Fruit fly (Drosophila melanogaster) whole organism, pupa: ENCODE data around the gene Chd64.

Source experiments
- CG10348 ChIP-seq: fragments of 200-800 bp; sonication (Bioruptor generic); IDR thresholded peaks from 2 replicates; pipeline ENCODE4 v1.3.6; 2022; ENCODE audit warnings: missing biosample characterization, missing genetic modification characterization
- CG12605 ChIP-seq: fragments of 200-800 bp; sonication (Bioruptor generic); IDR thresholded peaks from 2 replicates; pipeline ENCODE4 v1.3.6; 2022; ENCODE audit warnings: missing biosample characterization, missing genetic modification characterization
- CG13204 ChIP-seq: fragments of 200-800 bp; sonication (Bioruptor generic); optimal IDR thresholded peaks from 2 replicates; lab custom pipeline; 2018; ENCODE audit warnings: missing biosample characterization, mild to moderate bottlenecking, missing genetic modification characterization, moderate library complexity
- CG14655 ChIP-seq: fragments of 200-800 bp; sonication (Bioruptor generic); optimal IDR thresholded peaks from 3 replicates; lab custom pipeline; 2017; ENCODE audit warnings: mild to moderate bottlenecking, missing biosample characterization, missing genetic modification reagents, missing genetic modification characterization
- CG15710 ChIP-seq: fragments of 200-800 bp; sonication (Bioruptor generic); optimal IDR thresholded peaks from 2 replicates; lab custom pipeline; 2018; ENCODE audit warnings: missing biosample characterization, mild to moderate bottlenecking, missing genetic modification characterization, moderate library complexity
- CG17806 ChIP-seq: fragments of 200-800 bp; sonication (Bioruptor generic); optimal IDR thresholded peaks from 2 replicates; lab custom pipeline; 2018; ENCODE audit warnings: missing biosample characterization, mild to moderate bottlenecking, missing genetic modification characterization, moderate library complexity
- CG32121 ChIP-seq: fragments of 200-800 bp; sonication (Bioruptor generic); IDR thresholded peaks from 2 replicates; pipeline ENCODE4 v1.3.6; 2022; ENCODE audit warnings: missing biosample characterization, missing genetic modification characterization
- CG34367 ChIP-seq: fragments of 200-800 bp; sonication (Bioruptor generic); optimal IDR thresholded peaks from 2 replicates; lab custom pipeline; 2018; ENCODE audit warnings: missing biosample characterization, mild to moderate bottlenecking, missing genetic modification characterization
- CG4496 ChIP-seq: fragments of 200-800 bp; sonication (Bioruptor generic); IDR thresholded peaks from 3 replicates; pipeline ENCODE4 v1.3.6; 2022; ENCODE audit warnings: missing biosample characterization, missing genetic modification characterization
- CG8159 ChIP-seq: fragments of 200-800 bp; sonication (Bioruptor generic); optimal IDR thresholded peaks from 3 replicates; lab custom pipeline; 2018; ENCODE audit warnings: missing biosample characterization, mild to moderate bottlenecking, missing genetic modification characterization, moderate library complexity
- CG8301 ChIP-seq: fragments of 200-800 bp; sonication (Bioruptor generic); optimal IDR thresholded peaks from 2 replicates; lab custom pipeline; 2018; ENCODE audit warnings: missing biosample characterization, mild to moderate bottlenecking, missing genetic modification characterization
- CG9948 ChIP-seq: fragments of 200-800 bp; sonication (Bioruptor generic); optimal IDR thresholded peaks from 2 replicates; lab custom pipeline; 2018; ENCODE audit warnings: missing biosample characterization, mild to moderate bottlenecking, missing genetic modification characterization, moderate library complexity
- D1 ChIP-seq: fragments of 200-800 bp; sonication (Bioruptor generic); optimal IDR thresholded peaks from 2 replicates; lab custom pipeline; 2018; ENCODE audit warnings: missing biosample characterization, mild to moderate bottlenecking, missing genetic modification characterization, moderate library complexity
- EcR ChIP-seq: fragments of 200-800 bp; sonication (Bioruptor generic); optimal IDR thresholded peaks from 3 replicates; lab custom pipeline; 2019; ENCODE audit warnings: missing biosample characterization, missing genetic modification characterization, mild to moderate bottlenecking, moderate library complexity, missing genetic modification reagents
- Ets98B ChIP-seq: fragments of 200-800 bp; sonication (Bioruptor generic); IDR thresholded peaks from 2 replicates; pipeline ENCODE4 v1.3.6; 2022; ENCODE audit warnings: missing biosample characterization, missing genetic modification characterization
- Pif1A ChIP-seq: fragments of 200-800 bp; sonication (Bioruptor generic); optimal IDR thresholded peaks from 3 replicates; lab custom pipeline; 2016; ENCODE audit warnings: missing biosample characterization, missing genetic modification characterization
- Pif1B ChIP-seq: fragments of 200-800 bp; sonication (Bioruptor generic); optimal IDR thresholded peaks from 3 replicates; lab custom pipeline; 2016; ENCODE audit warnings: missing biosample characterization, missing genetic modification characterization
- Snoo ChIP-seq: fragments of 200-800 bp; sonication (Bioruptor generic); optimal IDR thresholded peaks from 3 replicates; lab custom pipeline; 2017; ENCODE audit warnings: missing biosample characterization, mild to moderate bottlenecking, missing genetic modification characterization, inconsistent platforms
- fd96Ca ChIP-seq: fragments of 200-800 bp; sonication (Bioruptor generic); IDR thresholded peaks from 3 replicates; pipeline ENCODE4 v1.3.6; 2022; ENCODE audit warnings: missing biosample characterization, missing genetic modification characterization
- gl ChIP-seq: fragments of 200-800 bp; sonication (Bioruptor generic); optimal IDR thresholded peaks from 2 replicates; lab custom pipeline; 2018; ENCODE audit warnings: missing biosample characterization, mild to moderate bottlenecking, missing genetic modification characterization
- rn ChIP-seq: fragments of 200-800 bp; sonication (Bioruptor generic); IDR thresholded peaks from 2 replicates; pipeline ENCODE4 v1.3.6; 2022; ENCODE audit warnings: missing biosample characterization, missing genetic modification characterization

Chd64 gene

dm6 chr3L:4158361-4158760, 36.2 kb upstream of the Chd64 start:
- no peak for TF ChIP-seq EcR
- TF ChIP-seq CG9948 (tag; lab: Kevin White, UChicago), result peak; percentile 80
- no peak for TF ChIP-seq CG32121
- no peak for TF ChIP-seq rn (GFP tag; lab: Robert Waterston, UW)
- TF ChIP-seq CG10348 (GFP tag; lab: Robert Waterston, UW), result no peak
- TF ChIP-seq CG34367, result peak; percentile 70
- TF ChIP-seq Ets98B (GFP tag; lab: Robert Waterston, UW), result peak; percentile 16; the same call in 1 of the 2 replicates
- TF ChIP-seq CG17806 (tag; lab: Kevin White, UChicago), result peak; percentile 79
- TF ChIP-seq CG13204 (GFP tag; lab: Kevin White, UChicago), result peak; percentile 37
- peak; percentile 78 for TF ChIP-seq CG8159 (tag; lab: Kevin White, UChicago)
- peak; percentile 63 for TF ChIP-seq CG8301 (tag; lab: Kevin White, UChicago)
- TF ChIP-seq gl (tag; lab: Kevin White, UChicago), result peak; percentile 36
- TF ChIP-seq Pif1A, result peak; percentile 73
- TF ChIP-seq Pif1B (GFP tag; lab: Kevin White, UChicago), result peak; percentile 73
- peak; percentile 69; the same call in 1 of the 3 replicates for TF ChIP-seq CG4496 (GFP tag; lab: Robert Waterston, UW)
- peak; percentile 44; the same call in 1 of the 3 replicates for TF ChIP-seq fd96Ca (GFP tag; lab: Robert Waterston, UW)
- peak; percentile 63 for TF ChIP-seq D1 (tag; lab: Kevin White, UChicago)
- peak; percentile 20; the same call in 1 of the 2 replicates for TF ChIP-seq CG12605 (GFP tag; lab: Robert Waterston, UW)
- peak; percentile 68 for TF ChIP-seq CG14655 (GFP tag; lab: Kevin White, UChicago)
- TF ChIP-seq CG15710 (tag; lab: Kevin White, UChicago), result peak; percentile 79
- peak; percentile 17 for TF ChIP-seq Snoo (tag; lab: Kevin White, UChicago)

DNA sequence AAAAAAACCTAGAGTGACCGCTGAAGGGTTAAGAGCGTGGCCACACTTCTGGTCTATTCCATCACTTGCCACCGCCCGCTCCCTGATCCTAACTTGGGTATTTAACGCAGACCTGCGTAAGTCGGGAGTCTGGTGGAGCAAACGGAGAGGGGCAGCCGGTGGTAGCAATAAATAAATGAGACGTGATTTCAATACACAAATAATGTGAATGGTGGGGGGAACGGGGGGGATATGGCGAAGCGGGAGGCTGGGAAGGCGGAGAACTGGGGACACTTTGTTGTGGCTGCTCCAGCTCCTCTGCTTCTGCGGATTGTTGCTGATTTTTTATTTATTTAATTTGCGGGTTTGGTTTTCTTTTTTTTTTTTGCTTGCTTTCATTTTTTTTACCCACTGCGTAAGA, 35.7 kb upstream of the Chd64 start:
- TF ChIP-seq EcR, result peak; percentile 3
- no peak for TF ChIP-seq CG14655 (GFP tag; lab: Kevin White, UChicago)

DNA sequence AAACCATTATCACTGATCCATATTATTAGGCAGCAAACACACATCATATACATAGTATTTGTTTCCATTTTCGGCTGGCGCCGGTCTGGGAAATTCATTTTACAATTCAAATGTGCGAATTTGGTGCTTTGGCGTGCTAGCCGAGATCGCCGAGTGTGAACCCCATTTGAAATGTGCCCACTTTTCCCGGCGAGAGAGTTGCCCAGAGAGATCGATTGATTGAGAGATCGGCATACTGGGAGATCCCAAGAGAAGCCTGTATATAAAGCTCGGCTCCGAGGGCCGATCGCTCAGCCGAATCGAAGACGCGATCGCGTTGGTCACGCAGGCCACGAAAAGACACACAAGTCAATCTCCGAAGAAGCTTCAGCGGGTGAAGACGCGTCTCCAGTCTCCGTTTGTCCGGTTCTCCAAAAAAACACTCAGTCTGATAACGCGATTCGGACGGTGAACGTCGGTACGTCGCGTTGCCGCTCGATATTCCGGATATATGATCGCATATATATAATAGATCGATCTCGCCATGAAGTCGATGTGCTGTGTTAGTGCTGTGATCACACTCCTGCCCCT, 26.3 kb upstream of the Chd64 start, which contains the start of gene CG1299:
CG1299 (plus strand) TSS at position 291 of the 570 bp plus-strand sequence.
- TF ChIP-seq CG13204 (GFP tag; lab: Kevin White, UChicago), result peak; percentile 24
- TF ChIP-seq fd96Ca (GFP tag; lab: Robert Waterston, UW), result no peak
- no peak for TF ChIP-seq CG32121
- no peak for TF ChIP-seq CG8159 (tag; lab: Kevin White, UChicago)
- peak; percentile 8 for TF ChIP-seq Pif1B (GFP tag; lab: Kevin White, UChicago)
- peak; percentile 34 for TF ChIP-seq EcR
- TF ChIP-seq Pif1A, result peak; percentile 10
- no peak for TF ChIP-seq CG14655 (GFP tag; lab: Kevin White, UChicago)

DNA sequence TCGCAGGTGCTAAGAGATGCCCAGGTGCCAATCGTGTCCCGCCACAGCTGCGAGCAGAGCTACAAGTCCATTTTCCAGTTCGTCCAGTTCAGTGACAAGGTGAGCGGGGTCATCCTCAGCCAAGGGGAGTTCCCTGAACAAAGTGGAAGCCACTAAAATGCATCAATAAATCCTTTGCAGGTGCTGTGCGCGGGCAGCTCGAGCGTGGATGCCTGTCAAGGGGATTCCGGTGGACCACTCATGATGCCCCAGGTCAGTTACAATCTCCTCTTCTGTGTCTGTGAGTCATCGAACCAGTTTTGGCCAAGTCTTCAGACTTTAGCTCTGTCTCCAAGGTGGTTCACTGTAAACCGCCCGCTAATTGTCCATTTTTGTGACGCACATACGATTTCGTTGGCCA, 23.0 kb upstream of the Chd64 start:
- no peak for TF ChIP-seq rn (GFP tag; lab: Robert Waterston, UW)
- TF ChIP-seq EcR, result peak; percentile 73
- TF ChIP-seq, all 21 proteins: peak for 1

DNA sequence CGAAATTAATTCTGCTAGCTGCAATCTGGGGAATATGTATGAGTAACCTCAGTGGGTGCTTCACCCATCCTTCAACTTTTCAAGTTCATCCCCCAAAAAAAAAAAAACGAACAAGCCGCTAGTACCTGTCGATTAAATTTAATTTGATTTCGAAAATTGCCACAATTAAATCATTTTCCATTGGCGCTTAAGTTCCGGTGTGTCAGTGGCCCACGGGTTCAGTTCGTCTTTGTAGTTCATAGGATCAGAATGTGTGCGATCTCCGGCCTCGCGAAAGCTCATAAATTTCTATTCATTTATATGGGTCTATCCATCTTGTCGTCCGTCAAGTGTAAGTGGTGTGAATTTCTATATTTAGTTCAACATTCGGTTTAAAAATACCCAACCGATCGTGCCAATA, 19.9 kb upstream of the Chd64 start, which contains the start of gene CG32260:
CG32260 (plus strand) TSS at position 301 of the 400 bp plus-strand sequence.
- TF ChIP-seq Pif1A (no peak), Pif1B (GFP tag; lab: Kevin White, UChicago) (no peak), Ets98B (GFP tag; lab: Robert Waterston, UW) (no peak), fd96Ca (GFP tag; lab: Robert Waterston, UW) (no peak), CG8159 (tag; lab: Kevin White, UChicago) (no peak), D1 (tag; lab: Kevin White, UChicago) (no peak), CG13204 (GFP tag; lab: Kevin White, UChicago) (no peak)

DNA sequence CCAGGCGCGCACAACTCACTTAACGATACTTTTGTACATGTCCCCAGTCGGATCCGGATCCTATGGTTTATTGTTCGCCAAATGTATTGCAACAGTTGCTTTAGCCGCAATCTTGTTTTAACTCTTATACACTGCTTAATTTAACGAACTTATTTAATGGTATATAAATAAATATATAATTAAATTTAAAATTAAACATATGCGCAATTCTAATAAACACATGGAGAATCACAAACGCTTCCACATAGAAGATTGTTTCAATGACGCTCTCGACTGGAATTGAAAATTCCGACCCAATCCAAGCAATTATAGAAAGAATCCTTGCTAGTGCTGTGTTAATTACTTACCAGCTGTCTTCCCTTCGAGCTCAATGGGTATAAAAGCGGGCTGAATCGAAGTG, 19.0 kb upstream of the Chd64 start, which contains the start of gene Akh:
Akh (plus strand) TSS at position 301 of the 400 bp plus-strand sequence.
- TF ChIP-seq fd96Ca (GFP tag; lab: Robert Waterston, UW), result no peak
- TF ChIP-seq CG4496 (GFP tag; lab: Robert Waterston, UW), result no peak
- TF ChIP-seq Pif1A, result no peak
- no peak for TF ChIP-seq gl (tag; lab: Kevin White, UChicago)
- TF ChIP-seq CG17806 (tag; lab: Kevin White, UChicago), result no peak
- no peak for TF ChIP-seq Snoo (tag; lab: Kevin White, UChicago)
- TF ChIP-seq Pif1B (GFP tag; lab: Kevin White, UChicago), result no peak
- no peak for TF ChIP-seq CG34367
- no peak for TF ChIP-seq CG10348 (GFP tag; lab: Robert Waterston, UW)
